Worm (Caenorhabditis elegans): ENCODE data around the gene T28D6.5.
A peak's percentile ranks its signal among the peaks of the same experiment; 100 is the strongest.

DNA sequence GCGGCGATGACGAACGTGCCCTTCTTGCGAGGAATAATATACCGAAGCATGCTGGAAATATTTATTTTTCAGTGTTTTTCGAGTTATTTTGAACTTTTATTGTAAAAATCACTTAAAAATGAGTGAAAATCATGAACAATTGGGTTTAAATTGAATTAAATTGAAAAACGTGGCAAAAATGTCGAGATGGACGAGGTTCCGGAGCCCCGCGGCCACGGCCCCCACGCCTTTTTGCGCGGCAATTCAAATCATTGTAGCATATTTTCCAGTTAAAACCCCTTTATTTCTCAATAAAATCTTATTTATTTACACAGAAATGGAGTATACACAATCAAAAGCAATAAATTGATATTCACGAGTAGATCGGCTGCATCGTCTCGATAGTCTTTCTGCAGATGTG, 47.4 kb upstream of the T28D6.5 start:
- TF ChIP-seq ztf-11 (tag; optimal IDR thresholded peaks at IDR 0.05) (no peak), pha-4 (tag; optimal IDR thresholded peaks at IDR 0.05) (no peak), unc-120 (tag; optimal IDR thresholded peaks at IDR 0.05; ENCODE audit: poor library complexity, severe bottlenecking) (no peak), ceh-83 (GFP tag; optimal IDR thresholded peaks at IDR 0.05) (no peak), lin-13 (tag; optimal IDR thresholded peaks at IDR 0.05) (no peak), ham-2 (GFP tag; optimal IDR thresholded peaks at IDR 0.05) (no peak), ces-1 (GFP tag; optimal IDR thresholded peaks at IDR 0.05) (peak; percentile 73), mls-2 (tag; optimal IDR thresholded peaks at IDR 0.05) (peak; percentile 4), elt-1 (tag; optimal IDR thresholded peaks at IDR 0.05; ENCODE audit: borderline replicate concordance, insufficient read depth) (no peak), unc-62 (GFP tag; optimal IDR thresholded peaks at IDR 0.05) (no peak), nhr-2 (tag; optimal IDR thresholded peaks at IDR 0.05) (no peak)
